Worm (Caenorhabditis elegans) whole organism, L1 larva: ENCODE measurements around the gene lin-24.
"Not testable (repeated sequence)": the region's sequence is repeated elsewhere in the genome, so short reads cannot be mapped to it uniquely, and the experiment has no call there.

Experiments
- C04F5.9 ChIP-seq: sonication (generic microtip); optimal IDR thresholded peaks from 2 replicates; lab custom pipeline; 2016; ENCODE audit warnings: missing genetic modification characterization, missing compliant biosample characterization
- C16A3.4 ChIP-seq: fragments of 150-350 bp; optimal IDR thresholded peaks from 2 replicates; lab custom pipeline; 2014; ENCODE audit warnings: missing biosample characterization, missing genetic modification characterization
- aha-1 ChIP-seq: fragments of 150-350 bp; optimal IDR thresholded peaks from 2 replicates; lab custom pipeline; 2014; ENCODE audit warnings: missing biosample characterization, missing genetic modification characterization
- aly-2 ChIP-seq: fragments of 150-350 bp; optimal IDR thresholded peaks from 2 replicates; lab custom pipeline; 2014; ENCODE audit warnings: missing biosample characterization, missing genetic modification characterization
- ama-1 ChIP-seq: fragments of 150-350 bp; optimal IDR thresholded peaks from 2 replicates; lab custom pipeline; 2014
- ceh-8 ChIP-seq: fragments of 200-800 bp; sonication (Bioruptor generic); optimal IDR thresholded peaks from 2 replicates; lab custom pipeline; 2018; ENCODE audit warnings: mild to moderate bottlenecking, missing genetic modification characterization, moderate library complexity, missing compliant biosample characterization
- ceh-82 ChIP-seq, 3 experiments: fragments of 150-350 bp in 1 of 3; sonication (generic microtip) in 2 of 3; optimal IDR thresholded peaks; 2 replicates each; lab custom pipeline; 2014 to 2017; ENCODE audit warnings: missing biosample characterization in 3 of 3, missing genetic modification characterization in 3 of 3
- dpl-1 ChIP-seq, 3 experiments: fragments of 150-350 bp in 2 of 3; sonication (generic microtip) in 1 of 3; optimal IDR thresholded peaks; 2 replicates each; lab custom pipeline; 2014 to 2017; ENCODE audit warnings: missing biosample characterization in 3 of 3, missing genetic modification characterization in 3 of 3, missing genetic modification reagents in 3 of 3
- dsc-1 ChIP-seq: sonication (generic microtip); optimal IDR thresholded peaks from 2 replicates; lab custom pipeline; 2016; ENCODE audit warnings: mild to moderate bottlenecking, missing genetic modification characterization, missing compliant biosample characterization
- egl-27 ChIP-seq, 2 experiments: fragments of 150-350 bp in 1 of 2; sonication (generic microtip); optimal IDR thresholded peaks; 3 replicates each; lab custom pipeline; 2017 to 2018; ENCODE audit warnings: missing biosample characterization in 2 of 2, missing genetic modification characterization in 2 of 2, missing genetic modification reagents in 2 of 2
- fkh-10 ChIP-seq: sonication (generic microtip); optimal IDR thresholded peaks from 2 replicates; lab custom pipeline; 2017; ENCODE audit warnings: missing biosample characterization, missing genetic modification reagents, missing genetic modification characterization
- fkh-8 ChIP-seq: sonication (generic microtip); optimal IDR thresholded peaks from 2 replicates; lab custom pipeline; 2016; ENCODE audit warnings: mild to moderate bottlenecking, missing genetic modification characterization, missing compliant biosample characterization
- fos-1 ChIP-seq: fragments of 150-350 bp; optimal IDR thresholded peaks from 2 replicates; lab custom pipeline; 2014; ENCODE audit warnings: missing biosample characterization, missing genetic modification characterization
- hlh-17 ChIP-seq: fragments of 200-800 bp; sonication (Bioruptor generic); optimal IDR thresholded peaks from 2 replicates; lab custom pipeline; 2018; ENCODE audit warnings: missing genetic modification characterization, mild to moderate bottlenecking, missing compliant biosample characterization, moderate library complexity, borderline replicate concordance
- jun-1 ChIP-seq: fragments of 150-350 bp; optimal IDR thresholded peaks from 2 replicates; lab custom pipeline; 2014; ENCODE audit warnings: missing biosample characterization, missing genetic modification reagents, missing genetic modification characterization
- lin-15B ChIP-seq: fragments of 150-350 bp; sonication (generic microtip); optimal IDR thresholded peaks from 3 replicates; lab custom pipeline; 2014; ENCODE audit warnings: missing biosample characterization, missing genetic modification characterization
- lin-39 ChIP-seq: fragments of 150-350 bp; optimal IDR thresholded peaks from 2 replicates; lab custom pipeline; 2014; ENCODE audit warnings: missing biosample characterization, missing genetic modification reagents, missing genetic modification characterization
- lsy-2 ChIP-seq, 2 experiments: fragments of 150-350 bp; optimal IDR thresholded peaks; 2 replicates each; lab custom pipeline; 2014; ENCODE audit warnings: missing biosample characterization in 2 of 2, missing genetic modification characterization in 2 of 2
- mdl-1 ChIP-seq, 2 experiments: fragments of 150-350 bp; optimal IDR thresholded peaks; 2 replicates each; lab custom pipeline; 2014 to 2017; ENCODE audit warnings: missing biosample characterization in 2 of 2, missing genetic modification characterization in 2 of 2, inconsistent platforms in 1 of 2
- nhr-11 ChIP-seq: fragments of 150-350 bp; optimal IDR thresholded peaks from 2 replicates; lab custom pipeline; 2014; ENCODE audit warnings: missing biosample characterization, missing genetic modification characterization
- nhr-20 ChIP-seq: sonication (generic microtip); optimal IDR thresholded peaks from 2 replicates; lab custom pipeline; 2016; ENCODE audit warnings: mild to moderate bottlenecking, missing genetic modification characterization, missing compliant biosample characterization
- nhr-237 ChIP-seq: fragments of 150-350 bp; optimal IDR thresholded peaks from 2 replicates; lab custom pipeline; 2014; ENCODE audit warnings: missing biosample characterization, missing genetic modification characterization
- nhr-71 ChIP-seq: sonication (generic microtip); optimal IDR thresholded peaks from 2 replicates; lab custom pipeline; 2016; ENCODE audit warnings: mild to moderate bottlenecking, missing genetic modification characterization, moderate library complexity, missing compliant biosample characterization
- nhr-76 ChIP-seq: sonication (generic microtip); optimal IDR thresholded peaks from 2 replicates; lab custom pipeline; 2017; ENCODE audit warnings: missing biosample characterization, missing genetic modification characterization
- nhr-84 ChIP-seq: sonication (generic microtip); optimal IDR thresholded peaks from 2 replicates; lab custom pipeline; 2017; ENCODE audit warnings: missing biosample characterization, missing genetic modification characterization
- nhr-85 ChIP-seq: sonication (generic microtip); peaks from one replicate; lab custom pipeline; 2016; ENCODE audit warnings: missing genetic modification characterization, inconsistent platforms, missing compliant biosample characterization
- pax-3 ChIP-seq: fragments of 200-800 bp; sonication (Bioruptor generic); optimal IDR thresholded peaks from 2 replicates; lab custom pipeline; 2018; ENCODE audit warnings: mild to moderate bottlenecking, missing genetic modification characterization, moderate library complexity, missing compliant biosample characterization
- snpc-4 ChIP-seq: fragments of 150-350 bp; optimal IDR thresholded peaks from 2 replicates; lab custom pipeline; 2014; ENCODE audit warnings: missing biosample characterization, missing genetic modification characterization
- sup-37 ChIP-seq: fragments of 200-800 bp; sonication (Bioruptor generic); optimal IDR thresholded peaks from 2 replicates; lab custom pipeline; 2018; ENCODE audit warnings: mild to moderate bottlenecking, missing genetic modification characterization, missing compliant biosample characterization
- swsn-7 ChIP-seq: sonication (generic microtip); optimal IDR thresholded peaks from 2 replicates; lab custom pipeline; 2016; ENCODE audit warnings: missing genetic modification characterization, missing compliant biosample characterization
- tbx-2 ChIP-seq: sonication (generic microtip); optimal IDR thresholded peaks from 2 replicates; lab custom pipeline; 2016; ENCODE audit warnings: missing genetic modification characterization, missing compliant biosample characterization
- tlp-1 ChIP-seq: fragments of 150-350 bp; optimal IDR thresholded peaks from 2 replicates; lab custom pipeline; 2014; ENCODE audit warnings: missing biosample characterization, missing genetic modification characterization
- unc-86 ChIP-seq: sonication (generic microtip); optimal IDR thresholded peaks from 2 replicates; lab custom pipeline; 2016; ENCODE audit warnings: missing genetic modification characterization, missing compliant biosample characterization
- unc-98 ChIP-seq: fragments of 200-800 bp; sonication (Bioruptor generic); IDR thresholded peaks from 2 replicates; pipeline ENCODE4 v1.3.6; 2022; ENCODE audit warnings: missing genetic modification characterization, missing compliant biosample characterization
- vab-15 ChIP-seq: sonication (generic microtip); optimal IDR thresholded peaks from 2 replicates; lab custom pipeline; 2017; ENCODE audit warnings: missing genotype, mild to moderate bottlenecking, missing genetic modification characterization, missing compliant biosample characterization
- xbp-1 ChIP-seq: sonication (generic microtip); optimal IDR thresholded peaks from 2 replicates; lab custom pipeline; 2016; ENCODE audit warnings: missing genetic modification characterization, missing compliant biosample characterization
- ztf-4 ChIP-seq: fragments of 150-350 bp; optimal IDR thresholded peaks from 2 replicates; lab custom pipeline; 2014; ENCODE audit warnings: missing biosample characterization, missing genetic modification characterization

Gene lin-24

DNA sequence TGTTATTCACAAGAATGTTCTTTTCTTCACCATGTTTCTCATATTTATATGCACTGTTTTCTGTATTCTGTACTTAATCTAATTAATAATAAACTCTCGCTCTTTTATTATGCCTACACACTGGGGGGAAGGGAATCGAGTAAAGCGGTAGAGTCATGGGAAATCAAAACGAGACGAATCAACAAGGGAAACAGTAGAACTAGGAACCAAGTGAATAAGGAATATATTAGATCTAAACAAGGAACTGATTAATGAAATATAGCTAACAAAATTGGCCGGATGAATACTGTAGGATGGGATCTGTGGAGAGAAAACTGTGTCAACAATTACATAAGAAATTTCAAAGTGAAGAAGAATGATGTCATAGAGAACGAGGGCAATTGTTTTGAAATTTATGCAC is 5.7 kb downstream of the lin-24 start:
- TF ChIP-seq nhr-85 (tag; lab: Kevin White, UChicago) = peak; percentile 44
- TF ChIP-seq ceh-8 (GFP tag; lab: Kevin White, UChicago) = peak; percentile 78
- TF ChIP-seq nhr-20 (tag; lab: Kevin White, UChicago) = no peak

DNA sequence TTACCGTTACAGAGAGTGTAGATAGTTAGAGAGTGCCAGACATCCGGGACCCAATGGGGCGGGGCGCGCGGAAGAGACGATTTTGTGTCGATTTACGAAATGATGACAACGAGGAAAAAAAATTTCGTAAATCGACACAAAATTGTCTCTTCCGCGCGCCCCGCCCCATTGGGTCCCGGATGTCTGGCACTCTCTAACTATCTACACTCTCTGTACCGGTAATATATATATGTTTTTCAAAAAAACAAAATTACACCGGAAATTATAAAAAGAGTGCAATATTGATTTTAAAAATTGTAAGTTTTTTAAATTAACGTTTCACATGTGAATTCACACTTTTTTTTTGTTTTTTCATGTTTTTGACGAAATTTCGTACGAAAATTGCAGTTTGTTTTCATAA is 8.8 kb downstream of the lin-24 start, which contains the start of gene B0001.4:
TSS of gene B0001.4 (minus strand) at position 101 of the 400 bp plus-strand sequence.
- not testable (repeated sequence) for TF ChIP-seq ceh-8 (GFP tag; lab: Kevin White, UChicago); dpl-1 (GFP tag; optimal IDR thresholded peaks at IDR 0.05; lab: Kevin White, UChicago); nhr-71 (tag; lab: Kevin White, UChicago)

DNA sequence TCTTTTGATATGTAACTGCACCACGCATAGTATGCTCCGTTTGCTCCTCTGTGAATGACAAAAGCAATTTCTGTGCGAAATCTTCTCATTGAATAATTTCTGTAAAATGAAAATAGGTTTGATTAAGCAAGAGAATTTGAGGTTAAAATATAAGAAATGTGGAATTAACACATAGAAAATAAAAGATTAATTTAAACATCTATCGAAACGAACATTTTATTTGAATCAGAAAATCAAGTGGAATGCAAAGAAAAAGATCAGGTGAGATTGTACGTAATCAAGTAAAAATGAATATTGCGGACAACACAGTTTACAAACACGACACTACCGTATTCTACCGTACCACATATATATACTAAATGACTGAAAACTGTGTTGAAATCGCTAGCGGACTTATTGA is 11.7 kb downstream of the lin-24 start, which contains the start of gene B0001.8:
TSS of gene B0001.8 (minus strand) at position 101 of the 400 bp plus-strand sequence.
- no peak for TF ChIP-seq tlp-1 (tag; lab: Kevin White, UChicago)
- no peak for TF ChIP-seq aly-2 (tag; lab: Kevin White, UChicago)
- TF ChIP-seq fkh-10 (GFP tag; lab: Kevin White, UChicago) = no peak
- no peak for TF ChIP-seq C04F5.9 (tag; lab: Kevin White, UChicago)
- TF ChIP-seq C16A3.4 (tag; lab: Kevin White, UChicago) = no peak
- TF ChIP-seq ama-1 = no peak
- TF ChIP-seq ceh-82 (tag; optimal IDR thresholded peaks at IDR 0.05; lab: Kevin White, UChicago) = no peak
- no peak for TF ChIP-seq nhr-76 (tag; lab: Kevin White, UChicago)
- TF ChIP-seq mdl-1 (tag; optimal IDR thresholded peaks at IDR 0.05; lab: Kevin White, UChicago) = no peak
- TF ChIP-seq pax-3 (tag; lab: Kevin White, UChicago) = no peak
- no peak for TF ChIP-seq nhr-237 (tag; lab: Kevin White, UChicago)
- no peak for TF ChIP-seq nhr-11 (tag; lab: Kevin White, UChicago)
- TF ChIP-seq hlh-17 = no peak
- no peak for TF ChIP-seq sup-37 (GFP tag; lab: Kevin White, UChicago)
- TF ChIP-seq tbx-2 (tag; lab: Kevin White, UChicago) = no peak

DNA sequence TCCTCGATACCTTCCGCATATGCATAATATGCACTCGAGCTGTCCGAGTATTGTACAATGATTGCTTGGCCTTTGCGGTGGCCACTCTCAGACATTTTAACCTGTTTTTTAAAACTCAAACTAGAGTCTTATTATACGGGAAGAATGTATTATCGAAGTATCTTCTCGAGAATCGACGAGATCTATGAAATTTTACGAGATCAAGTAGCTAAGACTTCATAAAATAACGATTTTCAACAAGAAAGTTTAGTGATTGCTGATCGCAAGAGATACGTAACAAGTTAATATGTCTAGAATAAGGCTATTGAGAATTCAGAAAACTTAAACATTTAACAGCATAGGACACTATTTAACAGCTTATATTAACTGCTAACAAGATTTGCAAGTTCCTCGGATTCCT is 13.9 kb downstream of the lin-24 start, which contains the start of gene B0001.5:
TSS of gene B0001.5 (minus strand) at position 101 of the 400 bp plus-strand sequence.
- TF ChIP-seq fkh-8 (no peak), vab-15 (tag; lab: Kevin White, UChicago) (no peak), jun-1 (tag; lab: Kevin White, UChicago) (no peak), nhr-84 (tag; lab: Kevin White, UChicago) (no peak), nhr-76 (tag; lab: Kevin White, UChicago) (no peak), fos-1 (tag; lab: Kevin White, UChicago) (no peak), unc-98 (GFP tag; lab: Robert Waterston, UW) (no peak), egl-27 (tag; optimal IDR thresholded peaks at IDR 0.05; lab: Kevin White, UChicago) (no peak), xbp-1 (tag; lab: Kevin White, UChicago) (no peak), C16A3.4 (tag; lab: Kevin White, UChicago) (no peak), lin-15B (tag; lab: Kevin White, UChicago) (no peak), lsy-2 (tag; optimal IDR thresholded peaks at IDR 0.05; lab: Kevin White, UChicago) (no peak), lin-39 (tag; lab: Kevin White, UChicago) (no peak), dsc-1 (tag; lab: Kevin White, UChicago) (no peak), ztf-4 (no peak), aha-1 (no peak), swsn-7 (tag; lab: Kevin White, UChicago) (no peak), aly-2 (tag; lab: Kevin White, UChicago) (no peak), unc-86 (tag; lab: Kevin White, UChicago) (no peak), snpc-4 (no peak)
- TF ChIP-seq, all 84 proteins: peak for 0
